Fruit fly (Drosophila melanogaster) whole organism, prepupa: ENCODE data around the gene CG13771.

Source experiments
- Blimp-1 ChIP-seq: fragments of 200-800 bp; sonication (Bioruptor generic); optimal IDR thresholded peaks from 3 replicates; lab custom pipeline; 2017; ENCODE audit warnings: missing biosample characterization, missing genetic modification characterization, mild to moderate bottlenecking, moderate library complexity, missing genetic modification reagents
- CG10631 ChIP-seq: fragments of 200-800 bp; sonication (Bioruptor generic); optimal IDR thresholded peaks from 2 replicates; lab custom pipeline; 2016; ENCODE audit warnings: missing biosample characterization, missing genetic modification characterization
- CG10669 ChIP-seq: fragments of 200-800 bp; sonication (Bioruptor generic); optimal IDR thresholded peaks from 3 replicates; lab custom pipeline; 2018; ENCODE audit warnings: missing biosample characterization, mild to moderate bottlenecking, missing genetic modification characterization, moderate library complexity
- CG11762 ChIP-seq: fragments of 200-800 bp; sonication (Bioruptor generic); optimal IDR thresholded peaks from 3 replicates; lab custom pipeline; 2016; ENCODE audit warnings: missing biosample characterization, missing genetic modification characterization; ENCODE audit not compliant: insufficient read depth
- CG11902 ChIP-seq: fragments of 200-800 bp; sonication (Bioruptor generic); optimal IDR thresholded peaks from 3 replicates; lab custom pipeline; 2016; ENCODE audit warnings: missing biosample characterization, missing genetic modification characterization
- CG16779 ChIP-seq: fragments of 200-800 bp; sonication (Bioruptor generic); optimal IDR thresholded peaks from 3 replicates; lab custom pipeline; 2017; ENCODE audit warnings: missing biosample characterization, mild to moderate bottlenecking, missing genetic modification characterization
- CG3032 ChIP-seq: fragments of 200-800 bp; optimal IDR thresholded peaks from 2 replicates; lab custom pipeline; 2019; ENCODE audit warnings: missing biosample characterization, mild to moderate bottlenecking, missing genetic modification characterization, moderate library complexity
- CG31627 ChIP-seq: fragments of 200-800 bp; sonication (Bioruptor generic); optimal IDR thresholded peaks from 3 replicates; lab custom pipeline; 2016; ENCODE audit warnings: missing biosample characterization, missing genetic modification characterization
- CG32006 ChIP-seq: fragments of 200-800 bp; sonication (Bioruptor generic); optimal IDR thresholded peaks from 3 replicates; lab custom pipeline; 2017; ENCODE audit warnings: missing biosample characterization, mild to moderate bottlenecking, missing genetic modification characterization
- CG34406 ChIP-seq: fragments of 200-800 bp; sonication (Bioruptor generic); optimal IDR thresholded peaks from 3 replicates; lab custom pipeline; 2016; ENCODE audit warnings: missing biosample characterization, missing genetic modification characterization
- CG3919 ChIP-seq: fragments of 200-800 bp; sonication (Bioruptor generic); optimal IDR thresholded peaks from 3 replicates; lab custom pipeline; 2016; ENCODE audit warnings: missing biosample characterization, missing genetic modification characterization
- CG4318 ChIP-seq: fragments of 200-800 bp; sonication (Bioruptor generic); optimal IDR thresholded peaks from 3 replicates; lab custom pipeline; 2017; ENCODE audit warnings: missing biosample characterization, mild to moderate bottlenecking, missing genetic modification characterization
- CG6163 ChIP-seq: fragments of 200-800 bp; sonication (Bioruptor generic); IDR thresholded peaks from 3 replicates; pipeline ENCODE4 v1.3.6; 2022; ENCODE audit warnings: missing biosample characterization, missing genetic modification characterization
- CG6276 ChIP-seq: fragments of 200-800 bp; sonication (Bioruptor generic); optimal IDR thresholded peaks from 2 replicates; lab custom pipeline; 2017; ENCODE audit warnings: missing biosample characterization, mild to moderate bottlenecking, missing genetic modification characterization
- CG6808 ChIP-seq: fragments of 200-800 bp; sonication (Bioruptor generic); optimal IDR thresholded peaks from 3 replicates; lab custom pipeline; 2017; ENCODE audit warnings: missing biosample characterization, missing genetic modification characterization, mild to moderate bottlenecking, moderate library complexity, missing genetic modification reagents
- CG6854 ChIP-seq: fragments of 200-800 bp; sonication (Bioruptor generic); optimal IDR thresholded peaks from 2 replicates; lab custom pipeline; 2017; ENCODE audit warnings: missing biosample characterization, mild to moderate bottlenecking, missing genetic modification characterization
- CG7368 ChIP-seq: fragments of 200-800 bp; sonication (Bioruptor generic); optimal IDR thresholded peaks from 3 replicates; lab custom pipeline; 2016; ENCODE audit warnings: missing biosample characterization, missing genetic modification characterization
- CG8119 ChIP-seq: fragments of 200-800 bp; sonication (Bioruptor generic); IDR thresholded peaks from 3 replicates; pipeline ENCODE4 v1.3.6; 2022; ENCODE audit warnings: missing biosample characterization, missing genetic modification characterization
- CG8319 ChIP-seq: fragments of 200-800 bp; sonication (Bioruptor generic); optimal IDR thresholded peaks from 3 replicates; lab custom pipeline; 2016; ENCODE audit warnings: missing biosample characterization, missing genetic modification characterization
- CG8632 ChIP-seq: fragments of 200-800 bp; sonication (Bioruptor generic); optimal IDR thresholded peaks from 3 replicates; lab custom pipeline; 2016; ENCODE audit warnings: missing biosample characterization, missing genetic modification characterization
- CG9139 ChIP-seq: fragments of 200-800 bp; sonication (Bioruptor generic); optimal IDR thresholded peaks from 3 replicates; lab custom pipeline; 2017; ENCODE audit warnings: missing biosample characterization, mild to moderate bottlenecking, missing genetic modification characterization
- Eip75B ChIP-seq: fragments of 200-800 bp; sonication (Bioruptor generic); optimal IDR thresholded peaks from 3 replicates; lab custom pipeline; 2016; ENCODE audit warnings: missing biosample characterization, missing genetic modification characterization
- Eip78C ChIP-seq: fragments of 200-800 bp; sonication (Bioruptor generic); peaks from one replicate; lab custom pipeline; 2016; ENCODE audit warnings: missing biosample characterization, missing genetic modification characterization
- Eip93F ChIP-seq: fragments of 200-800 bp; sonication (Bioruptor generic); optimal IDR thresholded peaks from 2 replicates; lab custom pipeline; 2016; ENCODE audit warnings: missing biosample characterization, mild to moderate bottlenecking, missing genetic modification characterization
- Gug ChIP-seq: fragments of 200-800 bp; sonication (Bioruptor generic); IDR thresholded peaks from 2 replicates; pipeline ENCODE4 v1.3.6; 2022; ENCODE audit warnings: missing biosample characterization, missing genetic modification characterization
- Hr38 ChIP-seq: sonication (Bioruptor generic); optimal IDR thresholded peaks from 2 replicates; lab custom pipeline; 2016; ENCODE audit warnings: missing biosample characterization, missing genetic modification characterization
- Hr39 ChIP-seq: fragments of 200-800 bp; sonication (Bioruptor generic); optimal IDR thresholded peaks from 2 replicates; lab custom pipeline; 2016; ENCODE audit warnings: missing biosample characterization, missing genetic modification characterization
- Hr4 ChIP-seq: fragments of 200-800 bp; sonication (Bioruptor generic); optimal IDR thresholded peaks from 3 replicates; lab custom pipeline; 2016; ENCODE audit warnings: missing biosample characterization, missing genetic modification characterization
- OdsH ChIP-seq: fragments of 200-800 bp; sonication (Bioruptor generic); optimal IDR thresholded peaks from 3 replicates; lab custom pipeline; 2016; ENCODE audit warnings: missing biosample characterization, missing genetic modification characterization
- Smox ChIP-seq: fragments of 200-800 bp; sonication (Bioruptor generic); optimal IDR thresholded peaks from 3 replicates; lab custom pipeline; 2016; ENCODE audit warnings: missing biosample characterization, missing genetic modification characterization
- Sox14 ChIP-seq: fragments of 200-800 bp; sonication (Bioruptor generic); optimal IDR thresholded peaks from 3 replicates; lab custom pipeline; 2016; ENCODE audit warnings: missing biosample characterization, missing genetic modification characterization
- Sox15 ChIP-seq: fragments of 200-800 bp; sonication (Bioruptor generic); optimal IDR thresholded peaks from 3 replicates; lab custom pipeline; 2016; ENCODE audit warnings: missing biosample characterization, missing genetic modification characterization
- achi ChIP-seq: fragments of 200-800 bp; sonication (Bioruptor generic); optimal IDR thresholded peaks from 3 replicates; lab custom pipeline; 2016; ENCODE audit warnings: missing biosample characterization, missing genetic modification characterization
- cyc ChIP-seq: fragments of 200-800 bp; sonication (Bioruptor generic); optimal IDR thresholded peaks from 3 replicates; lab custom pipeline; 2016; ENCODE audit warnings: missing biosample characterization, missing genetic modification characterization
- dsx ChIP-seq: fragments of 200-800 bp; optimal IDR thresholded peaks from 3 replicates; lab custom pipeline; 2019; ENCODE audit warnings: missing biosample characterization, mild to moderate bottlenecking, missing genetic modification characterization, moderate library complexity; ENCODE audit not compliant: poor library complexity, severe bottlenecking
- esn ChIP-seq: fragments of 200-800 bp; sonication (Bioruptor generic); optimal IDR thresholded peaks from 2 replicates; lab custom pipeline; 2016; ENCODE audit warnings: missing biosample characterization, mild to moderate bottlenecking, missing genetic modification characterization, moderate library complexity
- fd59A ChIP-seq: fragments of 200-800 bp; sonication (Bioruptor generic); optimal IDR thresholded peaks from 2 replicates; lab custom pipeline; 2017; ENCODE audit warnings: missing biosample characterization, mild to moderate bottlenecking, missing genetic modification characterization, missing genetic modification reagents
- fd85E ChIP-seq: fragments of 200-800 bp; sonication (Bioruptor generic); optimal IDR thresholded peaks from 3 replicates; lab custom pipeline; 2016; ENCODE audit warnings: missing biosample characterization, missing genetic modification characterization
- fkh ChIP-seq: fragments of 200-800 bp; sonication (Bioruptor generic); optimal IDR thresholded peaks from 3 replicates; lab custom pipeline; 2017; ENCODE audit warnings: missing biosample characterization, mild to moderate bottlenecking, missing genetic modification characterization, moderate library complexity
- lz ChIP-seq: fragments of 200-800 bp; sonication (Bioruptor generic); optimal IDR thresholded peaks from 3 replicates; lab custom pipeline; 2016; ENCODE audit warnings: missing biosample characterization, missing genetic modification characterization
- pdm3 ChIP-seq: fragments of 200-800 bp; sonication (Bioruptor generic); optimal IDR thresholded peaks from 3 replicates; lab custom pipeline; 2016; ENCODE audit warnings: missing biosample characterization, missing genetic modification characterization
- salr ChIP-seq, 2 experiments: fragments of 200-800 bp; sonication (Bioruptor generic); optimal IDR thresholded peaks; 3 replicates each; lab custom pipeline; 2016 to 2018; ENCODE audit warnings: missing biosample characterization in 2 of 2, missing genetic modification characterization in 2 of 2, mild to moderate bottlenecking in 1 of 2
- spab ChIP-seq: fragments of 200-800 bp; sonication (Bioruptor generic); optimal IDR thresholded peaks from 2 replicates; lab custom pipeline; 2017; ENCODE audit warnings: missing biosample characterization, mild to moderate bottlenecking, missing genetic modification characterization, missing genetic modification reagents
- ss ChIP-seq, 2 experiments: fragments of 200-800 bp; sonication (Bioruptor generic); optimal IDR thresholded peaks; 2 replicates in 1 of 2; 3 replicates in 1 of 2; lab custom pipeline; 2017 to 2018; ENCODE audit warnings: mild to moderate bottlenecking in 2 of 2, missing biosample characterization in 2 of 2, missing genetic modification characterization in 2 of 2, moderate library complexity in 1 of 2
- svp ChIP-seq: fragments of 200-800 bp; sonication (Bioruptor generic); peaks from one replicate; lab custom pipeline; 2016; ENCODE audit warnings: missing biosample characterization, missing genetic modification characterization
- topi ChIP-seq: fragments of 200-800 bp; sonication (Bioruptor generic); optimal IDR thresholded peaks from 3 replicates; lab custom pipeline; 2016; ENCODE audit warnings: missing biosample characterization, missing genetic modification characterization
- vri ChIP-seq: fragments of 200-800 bp; sonication (Bioruptor generic); optimal IDR thresholded peaks from 3 replicates; lab custom pipeline; 2016; ENCODE audit warnings: missing biosample characterization, mild to moderate bottlenecking, missing genetic modification characterization

Gene CG13771

DNA sequence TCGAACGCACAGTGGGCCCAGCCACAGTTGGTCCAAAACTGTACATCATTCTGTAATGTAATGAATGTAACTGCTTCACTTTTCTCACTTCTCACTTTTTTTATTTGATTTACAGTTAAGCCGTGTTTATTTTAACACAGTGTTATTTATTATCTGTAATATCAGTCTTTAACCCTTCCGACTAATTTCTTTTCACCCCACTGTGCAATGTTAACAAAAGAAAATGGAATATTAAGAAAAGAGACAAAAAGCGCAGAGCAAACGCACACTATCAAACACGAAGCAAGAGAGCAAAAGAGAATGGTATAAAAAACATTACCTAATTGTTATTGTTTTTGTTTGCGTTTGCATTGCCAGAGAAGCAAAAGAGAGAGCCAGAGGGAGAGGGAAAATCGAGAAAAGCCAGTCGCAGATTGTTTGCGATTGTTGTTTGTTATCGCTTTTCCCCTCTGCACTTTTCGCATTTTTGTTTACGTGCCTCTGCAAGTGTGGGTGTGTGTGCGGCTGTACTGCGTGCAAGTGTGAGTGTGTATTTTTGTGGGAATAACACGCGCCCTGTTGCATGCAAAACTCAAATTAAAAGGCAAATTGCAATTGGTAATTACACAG is 16.2 kb downstream of the CG13771 start (continued):
- TF ChIP-seq vri (GFP tag; lab: Kevin White, UChicago), result peak; percentile 98
- TF ChIP-seq esn (GFP tag; lab: Kevin White, UChicago), result peak; percentile 97
- TF ChIP-seq Hr4 (GFP tag; lab: Kevin White, UChicago), result peak; percentile 99
- peak; percentile 90 for TF ChIP-seq CG16779 (tag; lab: Kevin White, UChicago)
- peak; percentile 97 for TF ChIP-seq Hr39 (GFP tag; lab: Kevin White, UChicago)
- peak; percentile 94 for TF ChIP-seq CG34406 (GFP tag; lab: Kevin White, UChicago)
- peak; percentile 73 for TF ChIP-seq fd59A (GFP tag; lab: Kevin White, UChicago)
- TF ChIP-seq CG6854 (GFP tag; lab: Kevin White, UChicago), result peak; percentile 76
- TF ChIP-seq spab (GFP tag; lab: Kevin White, UChicago), result peak; percentile 86
- peak; percentile 89 for TF ChIP-seq CG10669 (GFP tag; lab: Kevin White, UChicago)
- TF ChIP-seq CG7368 (GFP tag; lab: Kevin White, UChicago), result peak; percentile 93
- peak; percentile 77 for TF ChIP-seq Blimp-1 (GFP tag; lab: Kevin White, UChicago)
- TF ChIP-seq CG8119, result peak; percentile 98
- peak; percentile 86 for TF ChIP-seq Sox15 (GFP tag; lab: Kevin White, UChicago)
- peak; percentile 84 for TF ChIP-seq CG8319 (GFP tag; lab: Kevin White, UChicago)
- peak; percentile 60 to 86 for TF ChIP-seq ss (GFP tag; optimal IDR thresholded peaks at IDR 0.05; lab: Kevin White, UChicago)
- TF ChIP-seq salr (GFP tag; optimal IDR thresholded peaks at IDR 0.05; lab: Kevin White, UChicago), result peak; percentile 83 to 97
- TF ChIP-seq CG3032, result peak; percentile 84
- TF ChIP-seq CG31627 (GFP tag; lab: Kevin White, UChicago), result peak; percentile 96

DNA sequence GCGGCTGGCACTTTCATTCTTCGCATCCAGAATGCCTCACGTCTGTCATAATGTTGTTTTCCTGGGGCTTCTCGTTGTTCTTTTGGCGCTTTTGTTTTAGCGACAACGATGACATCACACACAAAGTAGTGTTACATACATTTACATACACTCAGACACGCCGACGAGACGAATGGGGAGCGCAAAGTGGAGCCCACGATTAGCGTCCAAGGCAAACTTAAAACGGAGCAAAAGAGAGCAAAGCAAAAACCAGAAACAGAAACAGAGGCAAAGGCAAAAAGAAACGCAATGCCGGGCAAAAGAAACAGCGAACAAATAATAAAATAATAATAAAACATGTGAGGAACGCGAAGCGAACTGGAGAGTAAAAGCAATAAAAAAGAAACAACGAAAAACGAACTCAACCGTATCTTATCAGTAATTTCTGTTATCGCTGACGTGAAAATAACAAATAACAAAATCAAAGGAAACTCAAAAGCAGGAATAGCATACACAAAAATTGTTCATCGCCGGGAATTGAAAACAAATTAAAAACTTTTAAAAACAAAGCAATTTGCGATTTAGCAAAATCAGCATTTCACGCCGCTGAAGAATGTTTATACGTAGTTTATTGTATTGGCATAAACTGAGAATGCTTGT is 18.9 kb downstream of the CG13771 start:
- no peak for TF ChIP-seq topi (GFP tag; lab: Kevin White, UChicago)
- no peak for TF ChIP-seq CG34406 (GFP tag; lab: Kevin White, UChicago)
- TF ChIP-seq svp, result peak; percentile 71
- no peak for TF ChIP-seq Eip75B
- no peak for TF ChIP-seq OdsH
- TF ChIP-seq CG11902 (GFP tag; lab: Kevin White, UChicago), result no peak
- no peak for TF ChIP-seq CG9139
- peak; percentile 72 for TF ChIP-seq dsx
- no peak for TF ChIP-seq Gug (GFP tag; lab: Robert Waterston, UW)
- TF ChIP-seq lz (GFP tag; lab: Kevin White, UChicago), result no peak
- TF ChIP-seq CG4318 (GFP tag; lab: Kevin White, UChicago), result no peak
- no peak for TF ChIP-seq CG11762 (GFP tag; lab: Kevin White, UChicago)
- no peak for TF ChIP-seq fd85E (GFP tag; lab: Kevin White, UChicago)
- TF ChIP-seq CG6163, result peak; percentile 86; the same call in 2 of the 3 replicates
- no peak for TF ChIP-seq CG6808 (GFP tag; lab: Kevin White, UChicago)
- no peak for TF ChIP-seq spab (GFP tag; lab: Kevin White, UChicago)
- peak; percentile 44 for TF ChIP-seq Eip93F (GFP tag; lab: Kevin White, UChicago)
- no peak for TF ChIP-seq Sox14
- no peak for TF ChIP-seq pdm3 (GFP tag; lab: Kevin White, UChicago)
- TF ChIP-seq CG32006 (GFP tag; lab: Kevin White, UChicago), result no peak
- TF ChIP-seq CG10631 (GFP tag; lab: Kevin White, UChicago), result no peak
- no peak for TF ChIP-seq cyc
- no peak for TF ChIP-seq Hr38 (GFP tag; lab: Kevin White, UChicago)
- no peak for TF ChIP-seq CG3919 (GFP tag; lab: Kevin White, UChicago)
- TF ChIP-seq CG6854 (GFP tag; lab: Kevin White, UChicago), result no peak
- peak; percentile 43 for TF ChIP-seq fkh
- peak; percentile 45 for TF ChIP-seq CG16779 (tag; lab: Kevin White, UChicago)
- no peak for TF ChIP-seq CG10669 (GFP tag; lab: Kevin White, UChicago)
- peak; percentile 75 for TF ChIP-seq Eip78C (GFP tag; lab: Kevin White, UChicago)
- peak; percentile 34 for TF ChIP-seq CG6276 (GFP tag; lab: Kevin White, UChicago)
- TF ChIP-seq achi, result no peak
- TF ChIP-seq ss (GFP tag; optimal IDR thresholded peaks at IDR 0.05; lab: Kevin White, UChicago), result peak in 1 of 2 experiments; percentile 52
- TF ChIP-seq CG8632, result no peak
- TF ChIP-seq Smox (GFP tag; lab: Kevin White, UChicago), result no peak
- no peak for TF ChIP-seq Sox15 (GFP tag; lab: Kevin White, UChicago)
- TF ChIP-seq Blimp-1 (GFP tag; lab: Kevin White, UChicago), result no peak
- TF ChIP-seq CG8319 (GFP tag; lab: Kevin White, UChicago), result no peak
